Worm (Caenorhabditis elegans): ENCODE results near the gene K05B2.4.

ce11 chrX:4960910-4961680 lies 40.3 kb upstream of the K05B2.4 start:
- TF ChIP-seq aly-1 (tag; optimal IDR thresholded peaks at IDR 0.05) (no peak), tra-4 (tag; optimal IDR thresholded peaks at IDR 0.05) (no peak), sea-1 (GFP tag; conservative IDR thresholded peaks at IDR 0.05) (peak; percentile 31; the same call in 1 of the 2 replicates), hmbx-1 (tag; optimal IDR thresholded peaks at IDR 0.05) (no peak), B0310.2 (tag; optimal IDR thresholded peaks at IDR 0.05) (peak; percentile 81), ama-1 (optimal IDR thresholded peaks at IDR 0.05) (no peak), hnd-1 (tag; optimal IDR thresholded peaks at IDR 0.05) (no peak), ets-7 (tag; optimal IDR thresholded peaks at IDR 0.05) (no peak), flt-1 (GFP tag; IDR thresholded peaks at IDR 0.05) (peak; percentile 58; the same call in 1 of the 2 replicates), hmg-4 (GFP tag; optimal IDR thresholded peaks at IDR 0.05) (peak; percentile 4)

Data from whole organism, early embryonic.